Fruit fly (Drosophila melanogaster) whole organism, embryonic: ENCODE data around the gene CG15719.

Experiments
- ATbp ChIP-seq: fragments of 200-800 bp; sonication (Bioruptor generic); optimal IDR thresholded peaks from 2 replicates; lab custom pipeline; 2017; ENCODE audit warnings: missing biosample characterization, mild to moderate bottlenecking, missing genetic modification characterization, missing genetic modification reagents
- Awh ChIP-seq: fragments of 200-800 bp; sonication (Bioruptor generic); IDR thresholded peaks from 2 replicates; pipeline ENCODE4, ENCODE4 v1.3.6; 2022; ENCODE audit warnings: missing biosample characterization, missing genetic modification characterization
- B-H1 ChIP-seq: fragments of 200-800 bp; sonication (Bioruptor generic); IDR thresholded peaks from 3 replicates; pipeline ENCODE4 v1.3.6; 2022; ENCODE audit warnings: missing biosample characterization, missing genetic modification characterization
- CG10209 ChIP-seq: fragments of 200-800 bp; sonication (Bioruptor generic); optimal IDR thresholded peaks from 3 replicates; lab custom pipeline; 2017; ENCODE audit warnings: missing biosample characterization, mild to moderate bottlenecking, missing genetic modification characterization, missing genetic modification reagents
- CG10462 ChIP-seq: fragments of 200-800 bp; sonication (Bioruptor generic); optimal IDR thresholded peaks from 2 replicates; lab custom pipeline; 2016; ENCODE audit warnings: missing biosample characterization, missing genetic modification characterization
- CG11696 ChIP-seq: fragments of 200-800 bp; sonication (Bioruptor generic); IDR thresholded peaks from 2 replicates; pipeline ENCODE4 v1.3.6; 2022; ENCODE audit warnings: missing biosample characterization, missing genetic modification characterization
- CG1233 ChIP-seq: fragments of 200-800 bp; sonication (Bioruptor generic); optimal IDR thresholded peaks from 4 replicates; lab custom pipeline; 2018; ENCODE audit warnings: missing biosample characterization, mild to moderate bottlenecking, missing genetic modification characterization
- CG12659 ChIP-seq: fragments of 200-800 bp; sonication (Bioruptor generic); optimal IDR thresholded peaks from 3 replicates; lab custom pipeline; 2017; ENCODE audit warnings: mild to moderate bottlenecking, missing biosample characterization, missing genetic modification reagents, missing genetic modification characterization
- CG12942 ChIP-seq: fragments of 200-800 bp; sonication (Bioruptor generic); optimal IDR thresholded peaks from 3 replicates; lab custom pipeline; 2016; ENCODE audit warnings: missing biosample characterization, missing genetic modification characterization
- CG13894 ChIP-seq: fragments of 200-800 bp; sonication (Bioruptor generic); optimal IDR thresholded peaks from 3 replicates; lab custom pipeline; 2018; ENCODE audit warnings: missing biosample characterization, mild to moderate bottlenecking, missing genetic modification characterization, moderate library complexity
- CG14710 ChIP-seq: fragments of 200-800 bp; sonication (Bioruptor generic); optimal IDR thresholded peaks from 3 replicates; lab custom pipeline; 2019; ENCODE audit warnings: missing biosample characterization, mild to moderate bottlenecking, missing genetic modification characterization, moderate library complexity
- CG14860 ChIP-seq: fragments of 200-800 bp; sonication (Bioruptor generic); IDR thresholded peaks from 3 replicates; pipeline ENCODE4 v1.3.6; 2022; ENCODE audit warnings: missing biosample characterization, missing genetic modification characterization; ENCODE audit not compliant: partially characterized antibody
- CG33557 ChIP-seq: fragments of 200-800 bp; sonication (Bioruptor generic); optimal IDR thresholded peaks from 2 replicates; lab custom pipeline; 2019; ENCODE audit warnings: missing biosample characterization, mild to moderate bottlenecking, missing genetic modification characterization, moderate library complexity
- CG3726 ChIP-seq: fragments of 200-800 bp; sonication (Bioruptor generic); IDR thresholded peaks from 3 replicates; pipeline ENCODE4, ENCODE4 v1.3.6; 2022; ENCODE audit warnings: missing biosample characterization, missing genetic modification characterization
- CG4328 ChIP-seq: fragments of 200-800 bp; sonication (Bioruptor generic); optimal IDR thresholded peaks from 3 replicates; lab custom pipeline; 2017; ENCODE audit warnings: missing biosample characterization, missing genetic modification reagents, missing genetic modification characterization
- CG43689 ChIP-seq: fragments of 200-800 bp; sonication (Bioruptor generic); IDR thresholded peaks from 2 replicates; pipeline ENCODE4 v1.3.6; 2022; ENCODE audit warnings: missing biosample characterization, missing genetic modification characterization
- CG5245 ChIP-seq: fragments of 200-800 bp; sonication (Bioruptor generic); optimal IDR thresholded peaks from 3 replicates; lab custom pipeline; 2016; ENCODE audit warnings: missing biosample characterization, missing genetic modification characterization
- CG6175 ChIP-seq: fragments of 200-800 bp; sonication (Bioruptor generic); IDR thresholded peaks from 3 replicates; pipeline ENCODE4 v1.3.6; 2022; ENCODE audit warnings: missing biosample characterization, missing genetic modification characterization
- CG6813 ChIP-seq: fragments of 200-800 bp; sonication (Bioruptor generic); optimal IDR thresholded peaks from 2 replicates; lab custom pipeline; 2017; ENCODE audit warnings: missing biosample characterization, missing genetic modification characterization, mild to moderate bottlenecking, moderate library complexity, missing genetic modification reagents
- CG7786 ChIP-seq: fragments of 200-800 bp; sonication (Bioruptor generic); optimal IDR thresholded peaks from 2 replicates; lab custom pipeline; 2016; ENCODE audit warnings: missing biosample characterization, missing genetic modification characterization
- CG9817 ChIP-seq: fragments of 200-800 bp; sonication (Bioruptor generic); optimal IDR thresholded peaks from 2 replicates; lab custom pipeline; 2018; ENCODE audit warnings: missing biosample characterization, mild to moderate bottlenecking, missing genetic modification characterization, moderate library complexity
- Camta ChIP-seq: fragments of 200-800 bp; sonication (Bioruptor generic); optimal IDR thresholded peaks from 2 replicates; lab custom pipeline; 2016; ENCODE audit warnings: missing biosample characterization, missing genetic modification characterization
- D ChIP-seq, 2 experiments: fragments of 200-800 bp in 1 of 2; fragments of >200 bp in 1 of 2; sonication (Bioruptor generic) in 1 of 2; optimal IDR thresholded peaks; 2 replicates in 1 of 2; 3 replicates in 1 of 2; lab custom pipeline; 2017; ENCODE audit warnings: mild to moderate bottlenecking in 1 of 2, missing biosample characterization in 1 of 2, missing genetic modification characterization in 1 of 2, missing genetic modification reagents in 1 of 2
- Ets65A ChIP-seq: fragments of 200-800 bp; sonication (Bioruptor generic); peaks from one replicate; lab custom pipeline; 2016; ENCODE audit warnings: missing biosample characterization, missing genetic modification characterization
- Ets97D ChIP-seq: fragments of 200-800 bp; sonication (Bioruptor generic); optimal IDR thresholded peaks from 3 replicates; lab custom pipeline; 2016; ENCODE audit warnings: missing biosample characterization, missing genetic modification characterization
- Gug ChIP-seq: fragments of 200-800 bp; sonication (Bioruptor generic); IDR thresholded peaks from 4 replicates; pipeline ENCODE4 v1.3.6; 2022; ENCODE audit warnings: missing biosample characterization, missing genetic modification characterization
- HLH4C ChIP-seq: fragments of 200-800 bp; sonication (Bioruptor generic); IDR thresholded peaks from 3 replicates; pipeline ENCODE4 v1.3.6; 2022; ENCODE audit warnings: missing biosample characterization, missing genetic modification characterization; ENCODE audit not compliant: partially characterized antibody
- HmgD ChIP-seq: fragments of 200-800 bp; sonication (Bioruptor generic); optimal IDR thresholded peaks from 3 replicates; lab custom pipeline; 2016; ENCODE audit warnings: missing biosample characterization, missing genetic modification characterization
- Lhr ChIP-seq: fragments of 200-800 bp; sonication (Bioruptor generic); optimal IDR thresholded peaks from 3 replicates; lab custom pipeline; 2017; ENCODE audit warnings: mild to moderate bottlenecking, missing biosample characterization, missing genetic modification reagents, missing genetic modification characterization
- MBD-R2 ChIP-seq: fragments of 200-800 bp; sonication (Bioruptor generic); IDR thresholded peaks from 2 replicates; pipeline ENCODE4 v1.3.6; 2022; ENCODE audit warnings: missing biosample characterization, missing genetic modification characterization
- Med ChIP-seq: fragments of 200-800 bp; sonication (Bioruptor generic); peaks from one replicate; lab custom pipeline; 2016; ENCODE audit warnings: missing biosample characterization, missing genetic modification characterization, mild to moderate bottlenecking, inconsistent platforms, moderate library complexity
- Meics ChIP-seq: fragments of 200-800 bp; sonication (Bioruptor generic); optimal IDR thresholded peaks from 2 replicates; lab custom pipeline; 2017; ENCODE audit warnings: missing biosample characterization, mild to moderate bottlenecking, missing genetic modification characterization
- Mrtf ChIP-seq: fragments of 200-800 bp; sonication (Bioruptor generic); IDR thresholded peaks from 3 replicates; pipeline ENCODE4 v1.3.6; 2022; ENCODE audit warnings: missing biosample characterization, missing genetic modification characterization
- Neu2 ChIP-seq: fragments of 200-800 bp; sonication (Bioruptor generic); optimal IDR thresholded peaks from 3 replicates; lab custom pipeline; 2016; ENCODE audit warnings: missing biosample characterization, missing genetic modification characterization, borderline replicate concordance
- Optix ChIP-seq: fragments of 200-800 bp; sonication (Bioruptor generic); IDR thresholded peaks from 3 replicates; pipeline ENCODE4 v1.3.6; 2022; ENCODE audit warnings: missing biosample characterization, missing genetic modification characterization
- Sox102F ChIP-seq: fragments of 200-800 bp; sonication (Bioruptor generic); optimal IDR thresholded peaks from 2 replicates; lab custom pipeline; 2018; ENCODE audit warnings: missing biosample characterization, mild to moderate bottlenecking, missing genetic modification characterization, moderate library complexity
- YL-1 ChIP-seq: fragments of 200-800 bp; sonication (Bioruptor generic); optimal IDR thresholded peaks from 3 replicates; lab custom pipeline; 2017; ENCODE audit warnings: missing biosample characterization, mild to moderate bottlenecking, missing genetic modification characterization
- ase ChIP-seq: fragments of 200-800 bp; sonication (Bioruptor generic); IDR thresholded peaks from 3 replicates; pipeline ENCODE4 v1.3.6; 2022; ENCODE audit warnings: missing biosample characterization, missing genetic modification characterization
- bab2 ChIP-seq: fragments of 200-800 bp; sonication (Bioruptor generic); optimal IDR thresholded peaks from 2 replicates; lab custom pipeline; 2016; ENCODE audit warnings: missing biosample characterization, missing genetic modification characterization
- bigmax ChIP-seq: fragments of 200-800 bp; sonication (Bioruptor generic); optimal IDR thresholded peaks from 2 replicates; lab custom pipeline; 2018; ENCODE audit warnings: missing biosample characterization, mild to moderate bottlenecking, missing genetic modification characterization
- crc ChIP-seq: fragments of 200-800 bp; sonication (Bioruptor generic); optimal IDR thresholded peaks from 2 replicates; lab custom pipeline; 2016; ENCODE audit warnings: missing biosample characterization, missing genetic modification characterization
- dmrt11E ChIP-seq: fragments of 200-800 bp; sonication (Bioruptor generic); optimal IDR thresholded peaks from 3 replicates; lab custom pipeline; 2018; ENCODE audit warnings: missing biosample characterization, mild to moderate bottlenecking, missing genetic modification characterization, moderate library complexity
- dysf ChIP-seq: fragments of 200-800 bp; sonication (Bioruptor generic); IDR thresholded peaks from 3 replicates; pipeline ENCODE4 v1.3.6; 2022; ENCODE audit warnings: missing biosample characterization, missing genetic modification characterization
- ewg ChIP-seq: fragments of 200-800 bp; sonication (Bioruptor generic); optimal IDR thresholded peaks from 3 replicates; lab custom pipeline; 2017; ENCODE audit warnings: mild to moderate bottlenecking, missing biosample characterization, missing genetic modification reagents, missing genetic modification characterization
- fd102C ChIP-seq: fragments of 200-800 bp; sonication (Bioruptor generic); optimal IDR thresholded peaks from 2 replicates; lab custom pipeline; 2018; ENCODE audit warnings: missing biosample characterization, mild to moderate bottlenecking, missing genetic modification characterization, moderate library complexity
- gem ChIP-seq: fragments of 200-800 bp; sonication (Bioruptor generic); optimal IDR thresholded peaks from 2 replicates; lab custom pipeline; 2019; ENCODE audit warnings: missing biosample characterization, mild to moderate bottlenecking, missing genetic modification characterization, moderate library complexity
- gt ChIP-seq: fragments of 200-800 bp; sonication (Bioruptor generic); IDR thresholded peaks from 2 replicates; pipeline ENCODE4 v1.3.6; 2022; ENCODE audit warnings: missing biosample characterization, missing genetic modification characterization
- insv ChIP-seq, 2 experiments: fragments of 200-800 bp; sonication (Bioruptor generic); optimal IDR thresholded peaks; 3 replicates each; lab custom pipeline; 2016 to 2018; ENCODE audit warnings: missing biosample characterization in 2 of 2, missing genetic modification characterization in 2 of 2
- klu ChIP-seq: fragments of 200-800 bp; sonication (Bioruptor generic); IDR thresholded peaks from 2 replicates; pipeline ENCODE4 v1.3.6; 2022; ENCODE audit warnings: missing biosample characterization, missing genetic modification characterization
- pum ChIP-seq: fragments of 200-800 bp; sonication (Bioruptor generic); optimal IDR thresholded peaks from 2 replicates; lab custom pipeline; 2016; ENCODE audit warnings: missing biosample characterization, missing genetic modification characterization
- stwl ChIP-seq: fragments of 200-800 bp; sonication (Bioruptor generic); optimal IDR thresholded peaks from 3 replicates; lab custom pipeline; 2018; ENCODE audit warnings: missing biosample characterization, mild to moderate bottlenecking, missing genetic modification characterization, moderate library complexity

Gene CG15719

DNA sequence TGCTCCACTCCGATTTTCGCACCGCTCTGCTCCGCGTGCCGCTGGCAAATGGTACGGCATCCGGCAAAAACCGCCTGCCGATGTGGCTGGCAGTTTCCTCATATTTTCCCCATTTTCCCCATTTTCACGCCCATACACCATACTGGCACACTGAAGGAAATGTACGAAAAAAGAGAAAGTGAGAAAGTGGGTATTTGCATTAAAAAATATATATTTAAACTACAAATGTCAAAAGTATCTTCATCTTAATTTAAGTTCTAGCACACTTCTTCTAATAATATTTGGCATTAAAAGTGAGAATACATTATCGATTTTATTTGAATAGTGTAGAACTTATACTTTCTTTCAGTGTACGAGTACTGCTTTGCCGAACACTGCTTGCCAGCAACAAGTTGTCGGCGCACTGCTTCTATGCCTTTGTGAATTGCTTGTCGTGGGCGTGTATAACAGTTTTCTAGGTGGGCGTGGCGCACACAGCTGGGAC lies 47.2 kb downstream of the CG15719 start, which contains the start of gene hec (continued):
- TF ChIP-seq CG14710 (tag; lab: Kevin White, UChicago) (no peak), Mrtf (GFP tag; lab: Robert Waterston, UW) (no peak), Lhr (GFP tag; lab: Kevin White, UChicago) (no peak), Neu2 (GFP tag; lab: Kevin White, UChicago) (no peak), CG4328 (GFP tag; lab: Kevin White, UChicago) (no peak), MBD-R2 (no peak), CG12659 (GFP tag; lab: Kevin White, UChicago) (peak; percentile 7), klu (GFP tag; lab: Robert Waterston, UW) (no peak), CG5245 (GFP tag; lab: Kevin White, UChicago) (no peak), insv (GFP tag; optimal IDR thresholded peaks at IDR 0.05; lab: Kevin White, UChicago) (no peak), CG43689 (GFP tag; lab: Robert Waterston, UW) (no peak), CG11696 (GFP tag; lab: Robert Waterston, UW) (no peak), B-H1 (no peak), CG13894 (tag; lab: Kevin White, UChicago) (no peak), Awh (GFP tag; lab: Robert Waterston, UW) (no peak), CG9817 (tag; lab: Kevin White, UChicago) (peak; percentile 18), Ets97D (GFP tag; lab: Kevin White, UChicago) (no peak), CG10209 (peak; percentile 9), CG14860 (GFP tag; lab: Robert Waterston, UW) (no peak), CG1233 (no peak), HLH4C (GFP tag; lab: Robert Waterston, UW) (no peak), Ets65A (GFP tag; lab: Kevin White, UChicago) (peak; percentile 39), CG6175 (GFP tag; lab: Robert Waterston, UW) (no peak), CG12942 (no peak), ATbp (GFP tag; lab: Kevin White, UChicago) (no peak), Optix (GFP tag; lab: Robert Waterston, UW) (no peak), CG10462 (no peak), dysf (peak; percentile 52; the same call in 2 of the 3 replicates), crc (no peak), dmrt11E (no peak), HmgD (GFP tag; lab: Kevin White, UChicago) (no peak), bab2 (GFP tag; lab: Kevin White, UChicago) (no peak), ase (no peak), gt (GFP tag; lab: Robert Waterston, UW) (no peak), stwl (tag; lab: Kevin White, UChicago) (peak; percentile 1), Meics (GFP tag; lab: Kevin White, UChicago) (peak; percentile 36), Gug (no peak), CG33557 (GFP tag; lab: Kevin White, UChicago) (no peak), Med (GFP tag; lab: Kevin White, UChicago) (no peak), gem (peak; percentile 62), ewg (GFP tag; lab: Kevin White, UChicago) (no peak), Sox102F (GFP tag; lab: Kevin White, UChicago) (peak; percentile 39), D (optimal IDR thresholded peaks at IDR 0.05; lab: Kevin White, UChicago) (no peak), D (GFP tag; optimal IDR thresholded peaks at IDR 0.05; lab: Kevin White, UChicago) (no peak), YL-1 (GFP tag; lab: Kevin White, UChicago) (no peak), fd102C (GFP tag; lab: Kevin White, UChicago) (no peak), Camta (no peak), CG6813 (GFP tag; lab: Kevin White, UChicago) (no peak), CG3726 (GFP tag; lab: Robert Waterston, UW) (no peak), CG7786 (GFP tag; lab: Kevin White, UChicago) (no peak), pum (GFP tag; lab: Kevin White, UChicago) (no peak), bigmax (no peak)
